Worm (Caenorhabditis elegans) whole organism, L4/young adult: ENCODE data around the gene B0238.9.

Source experiments
- W03F9.2 ChIP-seq: fragments of 150-350 bp; optimal IDR thresholded peaks from 2 replicates; lab custom pipeline; 2014; ENCODE audit warnings: missing biosample characterization, missing genetic modification characterization
- dao-5 ChIP-seq: sonication (generic microtip); optimal IDR thresholded peaks from 2 replicates; lab custom pipeline; 2016; ENCODE audit warnings: missing genotype, missing genetic modification characterization, moderate library complexity, missing compliant biosample characterization
- him-1 ChIP-seq: sonication (generic microtip); optimal IDR thresholded peaks from 2 replicates; lab custom pipeline; 2016; ENCODE audit warnings: missing genotype, missing genetic modification reagents, missing genetic modification characterization, missing compliant biosample characterization

- TF ChIP-seq dao-5 (tag; lab: Kevin White, UChicago) (no peak), him-1 (tag; lab: Kevin White, UChicago) (no peak), W03F9.2 (tag; lab: Kevin White, UChicago) (no peak)
Observed at ce11 chrV:5269024-5269535, 8.8 kb downstream of the B0238.9 start, which contains the start of gene penr-1.
